Worm (Caenorhabditis elegans) whole organism, L3 larva: ENCODE measurements around the gene C11G10.1.

Experiments used
- ama-1 ChIP-seq: fragments of 150-350 bp; optimal IDR thresholded peaks from 2 replicates; lab custom pipeline; 2018
- nhr-28 ChIP-seq: fragments of 150-350 bp; optimal IDR thresholded peaks from 2 replicates; lab custom pipeline; 2014; ENCODE audit warnings: missing biosample characterization, missing genetic modification characterization
- pqm-1 ChIP-seq: fragments of 150-350 bp; optimal IDR thresholded peaks from 2 replicates; lab custom pipeline; 2017; ENCODE audit warnings: missing biosample characterization, missing genetic modification characterization, inconsistent platforms
- unc-62 ChIP-seq: fragments of 150-350 bp; sonication (generic microtip); optimal IDR thresholded peaks from 4 replicates; lab custom pipeline; 2014; ENCODE audit warnings: missing biosample characterization, missing genetic modification reagents, missing genetic modification characterization

DNA sequence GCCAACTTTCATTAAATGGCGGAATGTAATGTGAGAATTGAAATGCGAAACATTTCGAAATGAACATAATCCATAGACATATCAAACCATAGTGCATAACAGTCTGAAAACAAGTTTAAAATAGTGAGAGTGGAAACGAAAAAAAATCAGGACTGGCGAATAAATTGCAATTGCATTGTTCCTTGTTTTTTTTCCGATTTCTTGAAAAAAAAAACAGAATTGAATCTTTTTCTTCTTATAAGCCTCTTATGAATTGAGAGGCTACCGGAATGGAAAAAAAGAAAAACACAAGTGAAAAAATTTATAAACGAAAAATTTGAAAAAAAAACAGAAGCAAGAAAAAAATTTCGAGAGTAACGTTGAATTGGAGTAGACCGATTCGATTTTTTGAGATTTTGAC is 42.0 kb downstream of the C11G10.1 start, which contains the start of gene R07D5.2:
- no peak for TF ChIP-seq ama-1 (lab: Kevin White, UChicago)
- TF ChIP-seq pqm-1 (tag; lab: Kevin White, UChicago): no peak
- no peak for TF ChIP-seq nhr-28 (tag; lab: Kevin White, UChicago)
- no peak for TF ChIP-seq unc-62
